Worm (Caenorhabditis elegans) whole organism, young adult: Measurements from ENCODE around the gene sri-57.

Source experiments
- C06A6.2 ChIP-seq: fragments of 200-800 bp; sonication (Bioruptor generic); conservative IDR thresholded peaks from 2 replicates; pipeline ENCODE4 v1.3.6; 2022; ENCODE audit warnings: missing genetic modification characterization, missing compliant biosample characterization
- ceh-27 ChIP-seq: fragments of 200-800 bp; sonication (Bioruptor generic); optimal IDR thresholded peaks from 2 replicates; lab custom pipeline; 2018; ENCODE audit warnings: mild to moderate bottlenecking, missing genetic modification characterization, moderate library complexity, missing compliant biosample characterization
- ceh-79 ChIP-seq: sonication (generic microtip); optimal IDR thresholded peaks from 2 replicates; lab custom pipeline; 2017; ENCODE audit warnings: mild to moderate bottlenecking, missing genetic modification characterization, missing compliant biosample characterization
- fkh-3 ChIP-seq: sonication (generic microtip); optimal IDR thresholded peaks from 2 replicates; lab custom pipeline; 2016; ENCODE audit warnings: mild to moderate bottlenecking, missing genetic modification characterization, missing compliant biosample characterization
- him-1 ChIP-seq: sonication (generic microtip); optimal IDR thresholded peaks from 2 replicates; lab custom pipeline; 2016; ENCODE audit warnings: missing genotype, missing genetic modification reagents, missing genetic modification characterization, missing compliant biosample characterization
- lin-35 ChIP-seq, 3 experiments: fragments of 150-350 bp in 2 of 3; sonication (generic microtip) in 1 of 3; optimal IDR thresholded peaks; 2 replicates each; lab custom pipeline; 2014 to 2018; ENCODE audit warnings: missing biosample characterization in 3 of 3, missing genetic modification characterization in 3 of 3, missing genetic modification reagents in 3 of 3
- mxl-1 ChIP-seq: sonication (generic microtip); optimal IDR thresholded peaks from 2 replicates; lab custom pipeline; 2016; ENCODE audit warnings: missing genetic modification characterization, missing compliant biosample characterization
- pha-4 ChIP-seq: fragments of 150-350 bp; sonication (generic microtip); optimal IDR thresholded peaks from 2 replicates; lab custom pipeline; 2014; ENCODE audit warnings: missing biosample characterization, missing genetic modification reagents, missing genetic modification characterization
- snpc-1.3 ChIP-seq: sonication (generic microtip); optimal IDR thresholded peaks from 2 replicates; lab custom pipeline; 2017; ENCODE audit warnings: missing genetic modification characterization, mild to moderate bottlenecking, missing compliant biosample characterization, antibody characterized with exemption, moderate library complexity, missing genotype, missing genetic modification reagents; ENCODE audit not compliant: insufficient read depth
- snpc-4 ChIP-seq, 5 experiments: fragments of 150-350 bp in 1 of 5; sonication (generic microtip) in 4 of 5; optimal IDR thresholded peaks; 2 replicates each; lab custom pipeline; 2014 to 2018; ENCODE audit warnings: missing genetic modification characterization in 5 of 5, missing biosample characterization in 3 of 5, antibody characterized with exemption in 2 of 5, mild to moderate bottlenecking in 2 of 5, missing compliant biosample characterization in 2 of 5, missing genotype in 2 of 5, moderate library complexity in 2 of 5, missing genetic modification reagents in 1 of 5

DNA sequence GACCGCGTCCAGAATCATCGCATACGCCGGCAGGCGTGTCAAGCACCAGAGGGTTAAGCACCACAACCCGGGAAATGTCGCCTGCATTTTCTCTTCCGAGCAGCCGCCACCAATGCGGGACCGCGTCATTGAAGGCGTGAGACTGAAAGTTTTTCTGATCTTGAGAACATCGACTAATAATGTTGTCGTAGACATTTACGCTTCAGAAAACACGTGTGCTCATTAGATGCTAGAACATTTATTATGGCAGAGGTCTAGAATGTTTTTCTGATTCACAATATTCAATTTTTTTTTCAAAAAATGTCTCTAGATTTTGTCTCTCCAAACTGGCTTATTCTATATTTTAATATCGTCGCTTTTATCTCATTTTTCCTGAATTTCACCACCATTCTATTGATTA, 15.6 kb downstream of the sri-57 start, which contains the start of gene sri-47:
- no peak for TF ChIP-seq snpc-4 (GFP tag; optimal IDR thresholded peaks at IDR 0.05; lab: Kevin White, UChicago)
- TF ChIP-seq snpc-4 (tag; optimal IDR thresholded peaks at IDR 0.05; lab: Kevin White, UChicago) = no peak
- TF ChIP-seq lin-35 (GFP tag; optimal IDR thresholded peaks at IDR 0.05; lab: Kevin White, UChicago) = no peak
- TF ChIP-seq fkh-3 (tag; lab: Kevin White, UChicago) = no peak
- no peak for TF ChIP-seq ceh-79 (tag; lab: Kevin White, UChicago)
- no peak for TF ChIP-seq him-1 (tag; lab: Kevin White, UChicago)
- TF ChIP-seq ceh-27 (GFP tag; lab: Kevin White, UChicago) = no peak
- no peak for TF ChIP-seq mxl-1 (tag; lab: Kevin White, UChicago)
- no peak for TF ChIP-seq C06A6.2 (GFP tag; lab: Robert Waterston, UW)
- TF ChIP-seq snpc-1.3 (tag; lab: Kevin White, UChicago) = no peak
- TF ChIP-seq pha-4 = no peak
